Worm (Caenorhabditis elegans): ENCODE results near the gene T10G3.2.

T10G3.2 gene

DNA sequence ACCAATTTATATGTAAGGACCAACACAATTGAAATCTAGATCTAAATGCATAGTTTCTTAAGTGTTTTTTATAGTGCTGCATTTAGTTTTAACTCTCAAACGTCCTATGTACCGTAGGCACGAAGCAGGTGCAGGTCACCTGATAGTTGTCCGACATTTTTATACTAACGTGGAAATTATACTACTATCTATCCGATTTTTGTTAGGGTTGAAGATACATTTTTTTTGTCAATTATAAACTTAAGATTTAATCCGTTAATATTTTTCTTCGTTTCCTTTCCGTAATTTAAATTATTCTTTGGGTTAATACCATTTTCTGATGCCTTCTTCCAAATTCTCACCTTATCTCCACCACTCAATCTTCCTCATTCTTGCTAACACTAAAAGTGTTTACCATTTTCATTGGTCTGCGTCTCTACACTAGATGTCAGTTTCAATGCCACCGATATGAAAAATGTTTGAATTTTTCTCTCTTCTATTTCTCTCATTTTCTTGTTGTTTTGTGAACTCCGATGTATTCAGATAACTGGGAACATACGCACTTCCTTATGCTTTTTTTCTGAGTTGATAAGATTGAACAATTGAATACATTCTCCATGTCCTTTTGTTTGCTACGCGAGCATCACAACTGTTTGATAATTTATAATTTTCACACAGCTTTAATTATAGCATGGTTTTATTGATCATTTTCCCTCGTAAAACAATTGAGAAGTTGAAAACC lies 34.3 kb downstream of the T10G3.2 start, which contains the start of gene Y2H9A.4:
Gene Y2H9A.4, plus strand, starts transcription at position 671 of the 721 bp plus-strand sequence.
- no peak for TF ChIP-seq mdl-1 (tag; optimal IDR thresholded peaks at IDR 0.05)
- no peak for TF ChIP-seq vab-15 (tag; optimal IDR thresholded peaks at IDR 0.05)
- TF ChIP-seq blmp-1 (tag; optimal IDR thresholded peaks at IDR 0.05): peak; percentile 48
- TF ChIP-seq lin-15B (tag; optimal IDR thresholded peaks at IDR 0.05): no peak
- TF ChIP-seq ceh-63 (GFP tag; optimal IDR thresholded peaks at IDR 0.05): no peak
- TF ChIP-seq ceh-88 (GFP tag; IDR thresholded peaks at IDR 0.05): no peak
- TF ChIP-seq efl-3 (GFP tag; optimal IDR thresholded peaks at IDR 0.05): no peak
- TF ChIP-seq elt-3 (tag; optimal IDR thresholded peaks at IDR 0.05): no peak
- TF ChIP-seq nhr-12 (tag; optimal IDR thresholded peaks at IDR 0.05): no peak
- no peak for TF ChIP-seq F16B12.6 (tag; optimal IDR thresholded peaks at IDR 0.05)
- peak; percentile 80 for TF ChIP-seq nhr-85 (tag)
- no peak for TF ChIP-seq alr-1 (tag; optimal IDR thresholded peaks at IDR 0.05; ENCODE audit: borderline replicate concordance)
- TF ChIP-seq isw-1 (GFP tag; IDR thresholded peaks at IDR 0.05): no peak
- TF ChIP-seq irx-1 (tag; optimal IDR thresholded peaks at IDR 0.05): no peak
- no peak for TF ChIP-seq hpl-2 (GFP tag; optimal IDR thresholded peaks at IDR 0.05)
- TF ChIP-seq pqm-1 (tag; optimal IDR thresholded peaks at IDR 0.05): no peak
- TF ChIP-seq nhr-11 (tag; optimal IDR thresholded peaks at IDR 0.05): no peak
- TF ChIP-seq nhr-84 (tag; optimal IDR thresholded peaks at IDR 0.05): no peak
- no peak for TF ChIP-seq elt-2 (tag; optimal IDR thresholded peaks at IDR 0.05)
- TF ChIP-seq ceh-8 (GFP tag; optimal IDR thresholded peaks at IDR 0.05): no peak
- no peak for TF ChIP-seq fos-1 (tag; optimal IDR thresholded peaks at IDR 0.05)
- TF ChIP-seq fkh-4 (tag; optimal IDR thresholded peaks at IDR 0.05; ENCODE audit: borderline replicate concordance): no peak
- TF ChIP-seq snu-23 (GFP tag; optimal IDR thresholded peaks at IDR 0.05): peak; percentile 49
- no peak for TF ChIP-seq C04F5.9 (tag; optimal IDR thresholded peaks at IDR 0.05)
- no peak for TF ChIP-seq nhr-77 (tag; optimal IDR thresholded peaks at IDR 0.05)
- peak; percentile 46 for TF ChIP-seq nhr-20 (tag; optimal IDR thresholded peaks at IDR 0.05)
- no peak for TF ChIP-seq sox-4 (tag; optimal IDR thresholded peaks at IDR 0.05)
- peak; percentile 5 to 37 for TF ChIP-seq lsy-2 (tag; optimal IDR thresholded peaks at IDR 0.05)
- no peak for TF ChIP-seq aly-2 (tag; optimal IDR thresholded peaks at IDR 0.05)
- no peak for TF ChIP-seq lin-35 (GFP tag; optimal IDR thresholded peaks at IDR 0.05)
- TF ChIP-seq ama-1 (optimal IDR thresholded peaks at IDR 0.05): no peak
- TF ChIP-seq nhr-237 (tag; optimal IDR thresholded peaks at IDR 0.05): no peak
- TF ChIP-seq sptf-1 (tag; optimal IDR thresholded peaks at IDR 0.05): no peak
- TF ChIP-seq nhr-90 (tag; optimal IDR thresholded peaks at IDR 0.05; ENCODE audit: poor library complexity): no peak
- no peak for TF ChIP-seq unc-98 (GFP tag; IDR thresholded peaks at IDR 0.05)
- TF ChIP-seq zip-4 (GFP tag; optimal IDR thresholded peaks at IDR 0.05): no peak
- TF ChIP-seq dsc-1 (tag; optimal IDR thresholded peaks at IDR 0.05): no peak
- peak in 1 of 2 experiments; percentile 4 for TF ChIP-seq efl-1 (optimal IDR thresholded peaks at IDR 0.05)
- TF ChIP-seq efl-1 (GFP tag; optimal IDR thresholded peaks at IDR 0.05 in 1 of 2): no peak
- TF ChIP-seq mef-2 (tag; optimal IDR thresholded peaks at IDR 0.05): no peak
- no peak for TF ChIP-seq nhr-47 (tag; optimal IDR thresholded peaks at IDR 0.05)
- TF ChIP-seq lin-14 (GFP tag; optimal IDR thresholded peaks at IDR 0.05): no peak
- TF ChIP-seq ztf-4 (tag; optimal IDR thresholded peaks at IDR 0.05): no peak
- TF ChIP-seq C34B4.2 (tag; optimal IDR thresholded peaks at IDR 0.05): no peak
- TF ChIP-seq unc-62 (GFP tag; optimal IDR thresholded peaks at IDR 0.05): no peak
- TF ChIP-seq grh-1 (GFP tag; IDR thresholded peaks at IDR 0.05): no peak
- TF ChIP-seq fkh-8 (tag; optimal IDR thresholded peaks at IDR 0.05): no peak
- no peak for TF ChIP-seq xbp-1 (tag; optimal IDR thresholded peaks at IDR 0.05)
- TF ChIP-seq zag-1 (tag; optimal IDR thresholded peaks at IDR 0.05): no peak
- no peak for TF ChIP-seq skn-1 (tag; optimal IDR thresholded peaks at IDR 0.05)
- TF ChIP-seq dpl-1 (GFP tag; optimal IDR thresholded peaks at IDR 0.05): no peak
- peak; percentile 13 for TF ChIP-seq rnt-1 (tag; optimal IDR thresholded peaks at IDR 0.05)
- peak; percentile 38 for TF ChIP-seq nhr-71 (tag; optimal IDR thresholded peaks at IDR 0.05)

Measured in whole organism, L1 larva.